Fruit fly (Drosophila melanogaster) whole organism, embryonic: ENCODE measurements around the gene Nsun5.
A peak's percentile ranks its signal among the peaks of the same experiment; 100 is the strongest.

Experiments used
- Ada2b ChIP-seq: fragments of 200-800 bp; sonication (Bioruptor generic); IDR thresholded peaks from 2 replicates; pipeline ENCODE4 v1.3.6; 2022; ENCODE audit warnings: missing biosample characterization, missing genetic modification characterization
- CG10267 ChIP-seq: fragments of 200-800 bp; sonication (Bioruptor generic); optimal IDR thresholded peaks from 2 replicates; lab custom pipeline; 2018; ENCODE audit warnings: missing biosample characterization, mild to moderate bottlenecking, missing genetic modification characterization, moderate library complexity
- CG10321 ChIP-seq: fragments of 200-800 bp; sonication (Bioruptor generic); IDR thresholded peaks from 2 replicates; pipeline ENCODE4 v1.3.6; 2022; ENCODE audit warnings: missing biosample characterization, missing genetic modification characterization
- CG11723 ChIP-seq: fragments of 200-800 bp; sonication (Bioruptor generic); optimal IDR thresholded peaks from 2 replicates; lab custom pipeline; 2017; ENCODE audit warnings: missing biosample characterization, mild to moderate bottlenecking, missing genetic modification characterization
- CG12219 ChIP-seq: fragments of 200-800 bp; sonication (Bioruptor generic); optimal IDR thresholded peaks from 3 replicates; lab custom pipeline; 2018; ENCODE audit warnings: missing biosample characterization, mild to moderate bottlenecking, missing genetic modification characterization
- CG12659 ChIP-seq: fragments of 200-800 bp; sonication (Bioruptor generic); optimal IDR thresholded peaks from 3 replicates; lab custom pipeline; 2017; ENCODE audit warnings: mild to moderate bottlenecking, missing biosample characterization, missing genetic modification reagents, missing genetic modification characterization
- CG13424 ChIP-seq: fragments of 200-800 bp; sonication (Bioruptor generic); optimal IDR thresholded peaks from 2 replicates; lab custom pipeline; 2019; ENCODE audit warnings: missing biosample characterization, mild to moderate bottlenecking, missing genetic modification characterization, moderate library complexity
- CG13894 ChIP-seq: fragments of 200-800 bp; sonication (Bioruptor generic); optimal IDR thresholded peaks from 3 replicates; lab custom pipeline; 2018; ENCODE audit warnings: missing biosample characterization, mild to moderate bottlenecking, missing genetic modification characterization, moderate library complexity
- CG16863 ChIP-seq: fragments of 200-800 bp; sonication (Bioruptor generic); optimal IDR thresholded peaks from 3 replicates; lab custom pipeline; 2016; ENCODE audit warnings: missing biosample characterization, missing genetic modification characterization
- CG2712 ChIP-seq: fragments of 200-800 bp; optimal IDR thresholded peaks from 3 replicates; lab custom pipeline; 2019; ENCODE audit warnings: missing biosample characterization, mild to moderate bottlenecking, missing genetic modification characterization, moderate library complexity
- CG30403 ChIP-seq: fragments of 200-800 bp; sonication (Bioruptor generic); optimal IDR thresholded peaks from 3 replicates; lab custom pipeline; 2016; ENCODE audit warnings: missing biosample characterization, missing genetic modification characterization
- CG3065 ChIP-seq: fragments of 200-800 bp; sonication (Bioruptor generic); optimal IDR thresholded peaks from 2 replicates; lab custom pipeline; 2016; ENCODE audit warnings: missing biosample characterization, missing genetic modification characterization
- CG31388 ChIP-seq: fragments of 200-800 bp; sonication (Bioruptor generic); optimal IDR thresholded peaks from 2 replicates; lab custom pipeline; 2016; ENCODE audit warnings: missing biosample characterization, missing genetic modification characterization
- CG8359 ChIP-seq: fragments of 200-800 bp; sonication (Bioruptor generic); optimal IDR thresholded peaks from 2 replicates; lab custom pipeline; 2017; ENCODE audit warnings: missing biosample characterization, mild to moderate bottlenecking, missing genetic modification characterization, borderline replicate concordance
- CG8924 ChIP-seq: fragments of 200-800 bp; optimal IDR thresholded peaks from 3 replicates; lab custom pipeline; 2019; ENCODE audit warnings: missing biosample characterization, mild to moderate bottlenecking, missing genetic modification characterization, moderate library complexity
- CG9932 ChIP-seq: fragments of 200-800 bp; sonication (Bioruptor generic); IDR thresholded peaks from 2 replicates; pipeline ENCODE4 v1.3.6; 2022; ENCODE audit warnings: missing biosample characterization, missing genetic modification characterization
- CoRest ChIP-seq: fragments of 200-800 bp; sonication (Bioruptor generic); optimal IDR thresholded peaks from 3 replicates; lab custom pipeline; 2018; ENCODE audit warnings: missing biosample characterization, mild to moderate bottlenecking, missing genetic modification characterization, moderate library complexity
- Hmx ChIP-seq: fragments of 200-800 bp; sonication (Bioruptor generic); optimal IDR thresholded peaks from 2 replicates; lab custom pipeline; 2016; ENCODE audit warnings: missing biosample characterization, missing genetic modification characterization
- Max ChIP-seq: fragments of 200-800 bp; sonication (Bioruptor generic); optimal IDR thresholded peaks from 2 replicates; lab custom pipeline; 2016; ENCODE audit warnings: missing biosample characterization, mild to moderate bottlenecking, missing genetic modification characterization
- Neu2 ChIP-seq: fragments of 200-800 bp; sonication (Bioruptor generic); optimal IDR thresholded peaks from 3 replicates; lab custom pipeline; 2016; ENCODE audit warnings: missing biosample characterization, missing genetic modification characterization, borderline replicate concordance
- Oli ChIP-seq: fragments of 200-800 bp; sonication (Bioruptor generic); optimal IDR thresholded peaks from 2 replicates; lab custom pipeline; 2018; ENCODE audit warnings: missing biosample characterization, mild to moderate bottlenecking, missing genetic modification characterization, moderate library complexity
- Rx ChIP-seq: fragments of 200-800 bp; sonication (Bioruptor generic); IDR thresholded peaks from 2 replicates; pipeline ENCODE4 v1.3.6; 2022; ENCODE audit warnings: missing biosample characterization, missing genetic modification characterization
- Side ChIP-seq: fragments of 200-800 bp; sonication (Bioruptor generic); optimal IDR thresholded peaks from 2 replicates; lab custom pipeline; 2016; ENCODE audit warnings: missing biosample characterization, missing genetic modification characterization
- Sry-β ChIP-seq: fragments of 200-800 bp; sonication (Bioruptor generic); optimal IDR thresholded peaks from 2 replicates; lab custom pipeline; 2018; ENCODE audit warnings: missing biosample characterization, mild to moderate bottlenecking, missing genetic modification characterization, moderate library complexity
- Trl ChIP-seq, 3 experiments: fragments of >200 bp in 2 of 3; fragments of 200-800 bp in 1 of 3; sonication (Bioruptor generic) in 1 of 3; optimal IDR thresholded peaks; 2 replicates in 1 of 3; 3 replicates in 2 of 3; lab custom pipeline; 2016 to 2017; ENCODE audit warnings: missing biosample characterization in 1 of 3, missing genetic modification characterization in 1 of 3
- Usf ChIP-seq: fragments of 200-800 bp; sonication (Bioruptor generic); optimal IDR thresholded peaks from 2 replicates; lab custom pipeline; 2017; ENCODE audit warnings: missing genotype, missing biosample characterization, missing genetic modification characterization
- Xbp1 ChIP-seq: fragments of 200-800 bp; sonication (Bioruptor generic); optimal IDR thresholded peaks from 3 replicates; lab custom pipeline; 2016; ENCODE audit warnings: missing biosample characterization, mild to moderate bottlenecking, missing genetic modification characterization
- amos ChIP-seq: fragments of 200-800 bp; sonication (Bioruptor generic); IDR thresholded peaks from 2 replicates; pipeline ENCODE4 v1.3.6; 2022; ENCODE audit warnings: missing biosample characterization, missing genetic modification characterization; ENCODE audit not compliant: partially characterized antibody
- ato ChIP-seq: fragments of 200-800 bp; sonication (Bioruptor generic); IDR thresholded peaks from 2 replicates; pipeline ENCODE4 v1.3.6; 2022; ENCODE audit warnings: missing biosample characterization, missing genetic modification characterization; ENCODE audit not compliant: partially characterized antibody
- bsh ChIP-seq, 2 experiments: fragments of 200-800 bp; sonication (Bioruptor generic); optimal IDR thresholded peaks; 2 replicates each; lab custom pipeline; 2017 to 2018; ENCODE audit warnings: mild to moderate bottlenecking in 2 of 2, missing biosample characterization in 2 of 2, missing genetic modification characterization in 2 of 2, moderate library complexity in 1 of 2
- cas ChIP-seq: fragments of 200-800 bp; sonication (Bioruptor generic); IDR thresholded peaks from 2 replicates; pipeline ENCODE4 v1.3.6; 2022; ENCODE audit warnings: missing biosample characterization, missing genetic modification characterization
- chinmo ChIP-seq: fragments of 200-800 bp; sonication (Bioruptor generic); IDR thresholded peaks from 4 replicates; pipeline ENCODE4 v1.3.6; 2022; ENCODE audit warnings: missing biosample characterization, missing genetic modification characterization; ENCODE audit not compliant: partially characterized antibody
- dysf ChIP-seq: fragments of 200-800 bp; sonication (Bioruptor generic); IDR thresholded peaks from 3 replicates; pipeline ENCODE4 v1.3.6; 2022; ENCODE audit warnings: missing biosample characterization, missing genetic modification characterization
- en ChIP-seq: fragments of 200-800 bp; sonication (Bioruptor generic); optimal IDR thresholded peaks from 2 replicates; lab custom pipeline; 2016; ENCODE audit warnings: missing biosample characterization, missing genetic modification characterization
- gsb ChIP-seq: fragments of 200-800 bp; sonication (Bioruptor generic); IDR thresholded peaks from 2 replicates; pipeline ENCODE4 v1.3.6; 2022; ENCODE audit warnings: missing biosample characterization, missing genetic modification characterization
- hkb ChIP-seq, 2 experiments: fragments of 200-800 bp in 1 of 2; fragments of >200 bp in 1 of 2; sonication (Bioruptor generic) in 1 of 2; IDR thresholded peaks in 1 of 2; optimal IDR thresholded peaks in 1 of 2; 2 replicates each; pipeline versions ENCODE4 v1.3.6 to Lab custom; 2017 to 2022; ENCODE audit warnings: missing biosample characterization in 1 of 2, missing genetic modification characterization in 1 of 2
- kni ChIP-seq: fragments of 200-800 bp; sonication (Bioruptor generic); optimal IDR thresholded peaks from 3 replicates; lab custom pipeline; 2017; ENCODE audit warnings: mild to moderate bottlenecking, missing biosample characterization, missing genetic modification reagents, missing genetic modification characterization
- luna ChIP-seq: fragments of 200-800 bp; sonication (Bioruptor generic); optimal IDR thresholded peaks from 2 replicates; lab custom pipeline; 2016; ENCODE audit warnings: missing biosample characterization, missing genetic modification characterization
- nerfin-2 ChIP-seq: fragments of 200-800 bp; sonication (Bioruptor generic); IDR thresholded peaks from 2 replicates; pipeline ENCODE4 v1.3.6; 2022; ENCODE audit warnings: missing biosample characterization, missing genetic modification characterization; ENCODE audit not compliant: partially characterized antibody
- pho ChIP-seq: fragments of 200-800 bp; sonication (Bioruptor generic); optimal IDR thresholded peaks from 2 replicates; lab custom pipeline; 2016; ENCODE audit warnings: missing biosample characterization, missing genetic modification characterization
- pnt ChIP-seq: fragments of 200-800 bp; sonication (Bioruptor generic); optimal IDR thresholded peaks from 3 replicates; lab custom pipeline; 2016; ENCODE audit warnings: missing biosample characterization, missing genetic modification characterization
- run ChIP-seq: fragments of 200-800 bp; sonication (Bioruptor generic); optimal IDR thresholded peaks from 3 replicates; lab custom pipeline; 2018; ENCODE audit warnings: missing biosample characterization, mild to moderate bottlenecking, missing genetic modification characterization
- sna ChIP-seq: fragments of 200-800 bp; sonication (Bioruptor generic); IDR thresholded peaks from 2 replicates; pipeline ENCODE4 v1.3.6; 2022; ENCODE audit warnings: missing biosample characterization, missing genetic modification characterization; ENCODE audit not compliant: partially characterized antibody
- so ChIP-seq: fragments of 200-800 bp; sonication (Bioruptor generic); IDR thresholded peaks from 3 replicates; pipeline ENCODE4 v1.3.6; 2022; ENCODE audit warnings: missing biosample characterization, missing genetic modification characterization
- stwl ChIP-seq: fragments of 200-800 bp; sonication (Bioruptor generic); optimal IDR thresholded peaks from 3 replicates; lab custom pipeline; 2018; ENCODE audit warnings: missing biosample characterization, mild to moderate bottlenecking, missing genetic modification characterization, moderate library complexity
- tap ChIP-seq: fragments of 200-800 bp; optimal IDR thresholded peaks from 3 replicates; lab custom pipeline; 2019; ENCODE audit warnings: missing biosample characterization, mild to moderate bottlenecking, missing genetic modification characterization, moderate library complexity
- tll ChIP-seq, 2 experiments: fragments of 200-800 bp in 1 of 2; fragments of >200 bp in 1 of 2; sonication (Bioruptor generic) in 1 of 2; optimal IDR thresholded peaks; 2 replicates each; lab custom pipeline; 2017 to 2019; ENCODE audit warnings: missing biosample characterization in 2 of 2, missing genetic modification characterization in 2 of 2, mild to moderate bottlenecking in 1 of 2, moderate library complexity in 1 of 2
- trem ChIP-seq: fragments of 200-800 bp; optimal IDR thresholded peaks from 3 replicates; lab custom pipeline; 2019; ENCODE audit warnings: missing biosample characterization, mild to moderate bottlenecking, missing genetic modification characterization, moderate library complexity

The Nsun5 gene

DNA sequence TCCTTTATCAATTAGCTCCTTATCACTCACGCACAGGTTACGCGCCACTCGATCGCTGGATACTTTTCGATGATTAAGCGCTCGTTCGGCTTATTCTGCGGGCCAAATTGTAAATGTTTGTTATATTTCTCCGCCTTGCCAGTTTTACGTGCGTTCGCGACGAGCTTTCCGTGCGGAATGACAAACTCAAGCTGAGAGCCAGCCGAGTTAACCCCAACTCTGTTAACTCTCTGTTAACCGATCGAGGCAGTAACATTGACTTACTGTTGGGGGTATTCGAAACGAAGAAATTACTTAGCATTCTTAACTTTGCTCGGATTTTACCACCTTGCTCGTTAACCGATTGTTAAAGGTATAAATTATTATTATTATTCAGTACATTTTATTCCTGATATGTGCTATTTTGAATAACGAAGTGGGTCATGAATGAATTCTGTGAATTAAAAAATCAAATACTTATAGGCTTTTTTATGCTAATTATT is 8.6 kb downstream of the Nsun5 start, which contains the start of gene CG5835 (continued):
- TF ChIP-seq chinmo (GFP tag; lab: Robert Waterston, UW) (0 out of 4 replicates have a peak, but pooled peaks have one; percentile 65), en (GFP tag; lab: Kevin White, UChicago) (no peak), CG16863 (GFP tag; lab: Kevin White, UChicago) (no peak), CoRest (no peak), CG11723 (GFP tag; lab: Kevin White, UChicago) (no peak), luna (no peak), hkb (optimal IDR thresholded peaks at IDR 0.05; lab: Kevin White, UChicago) (no peak), hkb (GFP tag; IDR thresholded peaks at IDR 0.05; lab: Robert Waterston, UW) (0 out of 2 replicates have a peak, but pooled peaks have one; percentile 17), CG30403 (GFP tag; lab: Kevin White, UChicago) (peak; percentile 41), Rx (GFP tag; lab: Robert Waterston, UW) (0 out of 2 replicates have a peak, but pooled peaks have one; percentile 15), tap (tag; lab: Kevin White, UChicago) (no peak), Usf (GFP tag; lab: Kevin White, UChicago) (no peak), so (GFP tag; lab: Robert Waterston, UW) (no peak), CG10267 (tag; lab: Kevin White, UChicago) (no peak), sna (GFP tag; lab: Robert Waterston, UW) (no peak), dysf (GFP tag; lab: Robert Waterston, UW) (no peak), Xbp1 (GFP tag; lab: Kevin White, UChicago) (no peak), pho (GFP tag; lab: Kevin White, UChicago) (no peak), trem (no peak), CG8359 (GFP tag; lab: Kevin White, UChicago) (peak; percentile 50), cas (GFP tag; lab: Robert Waterston, UW) (no peak), CG12219 (GFP tag; lab: Kevin White, UChicago) (no peak), Hmx (no peak), nerfin-2 (no peak), CG13894 (tag; lab: Kevin White, UChicago) (peak; percentile 11), CG13424 (tag; lab: Kevin White, UChicago) (peak; percentile 25), CG3065 (GFP tag; lab: Kevin White, UChicago) (no peak), Trl (optimal IDR thresholded peaks at IDR 0.05; lab: Kevin White, UChicago) (peak in 1 of 2 experiments; percentile 4), Trl (GFP tag; optimal IDR thresholded peaks at IDR 0.05; lab: Kevin White, UChicago) (no peak), Oli (tag; lab: Kevin White, UChicago) (no peak), CG10321 (GFP tag; lab: Robert Waterston, UW) (no peak), tll (GFP tag; optimal IDR thresholded peaks at IDR 0.05; lab: Kevin White, UChicago) (no peak), CG9932 (GFP tag; lab: Robert Waterston, UW) (peak; percentile 42; the same call in 1 of the 2 replicates), Side (GFP tag; lab: Kevin White, UChicago) (no peak), run (no peak), Max (no peak), CG2712 (peak; percentile 37), Neu2 (no peak), Ada2b (GFP tag; lab: Robert Waterston, UW) (no peak), amos (GFP tag; lab: Robert Waterston, UW) (peak; percentile 32; the same call in 1 of the 2 replicates), Sry-β (GFP tag; lab: Kevin White, UChicago) (no peak), bsh (GFP tag; optimal IDR thresholded peaks at IDR 0.05; lab: Kevin White, UChicago) (peak; percentile 11 to 29), CG8924 (tag; lab: Kevin White, UChicago) (no peak), stwl (tag; lab: Kevin White, UChicago) (peak; percentile 10), CG31388 (GFP tag; lab: Kevin White, UChicago) (no peak), gsb (GFP tag; lab: Robert Waterston, UW) (0 out of 2 replicates have a peak, but pooled peaks have one; percentile 19), kni (GFP tag; lab: Kevin White, UChicago) (no peak), CG12659 (peak; percentile 54), pnt (GFP tag; lab: Kevin White, UChicago) (no peak), ato (GFP tag; lab: Robert Waterston, UW) (no peak)
